Worm (Caenorhabditis elegans) whole organism, L1 larva: ENCODE measurements around the gene C03A7.13.

Experiments used
- C34B4.2 ChIP-seq: sonication (generic microtip); optimal IDR thresholded peaks from 2 replicates; lab custom pipeline; 2017; ENCODE audit warnings: mild to moderate bottlenecking, missing genetic modification characterization, missing compliant biosample characterization
- Y116A8C.19 ChIP-seq: sonication (generic microtip); optimal IDR thresholded peaks from 2 replicates; lab custom pipeline; 2016; ENCODE audit warnings: missing compliant biosample characterization, missing genetic modification characterization, borderline replicate concordance
- alr-1 ChIP-seq: fragments of 200-800 bp; sonication (Bioruptor generic); optimal IDR thresholded peaks from 2 replicates; lab custom pipeline; 2018; ENCODE audit warnings: borderline replicate concordance, mild to moderate bottlenecking, missing genetic modification characterization, missing compliant biosample characterization
- aly-2 ChIP-seq: fragments of 150-350 bp; optimal IDR thresholded peaks from 2 replicates; lab custom pipeline; 2014; ENCODE audit warnings: missing biosample characterization, missing genetic modification characterization
- blmp-1 ChIP-seq: fragments of 150-350 bp; optimal IDR thresholded peaks from 2 replicates; lab custom pipeline; 2014; ENCODE audit warnings: missing biosample characterization, missing genetic modification characterization
- ceh-63 ChIP-seq: fragments of 200-800 bp; sonication (Bioruptor generic); optimal IDR thresholded peaks from 2 replicates; lab custom pipeline; 2018; ENCODE audit warnings: mild to moderate bottlenecking, missing genetic modification characterization, missing compliant biosample characterization
- ceh-88 ChIP-seq: fragments of 200-800 bp; sonication (Bioruptor generic); IDR thresholded peaks from 2 replicates; pipeline ENCODE4 v1.3.6; 2022; ENCODE audit warnings: missing genetic modification characterization, missing compliant biosample characterization
- ceh-90 ChIP-seq: sonication (generic microtip); optimal IDR thresholded peaks from 2 replicates; lab custom pipeline; 2016; ENCODE audit warnings: missing genetic modification characterization, missing compliant biosample characterization
- dpl-1 ChIP-seq, 3 experiments: fragments of 150-350 bp in 2 of 3; sonication (generic microtip) in 1 of 3; optimal IDR thresholded peaks; 2 replicates each; lab custom pipeline; 2014 to 2017; ENCODE audit warnings: missing biosample characterization in 3 of 3, missing genetic modification characterization in 3 of 3, missing genetic modification reagents in 3 of 3
- dsc-1 ChIP-seq: sonication (generic microtip); optimal IDR thresholded peaks from 2 replicates; lab custom pipeline; 2016; ENCODE audit warnings: mild to moderate bottlenecking, missing genetic modification characterization, missing compliant biosample characterization
- efl-1 ChIP-seq, 4 experiments: fragments of 150-350 bp; optimal IDR thresholded peaks in 3 of 4; peaks in 1 of 4; 1 replicate in 1 of 4; 2 replicates in 3 of 4; lab custom pipeline; 2014; ENCODE audit warnings: missing biosample characterization in 2 of 4, missing genetic modification characterization in 2 of 4, missing genetic modification reagents in 2 of 4
- efl-3 ChIP-seq: fragments of 200-800 bp; sonication (Bioruptor generic); optimal IDR thresholded peaks from 2 replicates; lab custom pipeline; 2018; ENCODE audit warnings: mild to moderate bottlenecking, missing genetic modification characterization, missing compliant biosample characterization
- egl-13 ChIP-seq: sonication (generic microtip); optimal IDR thresholded peaks from 2 replicates; lab custom pipeline; 2016; ENCODE audit warnings: missing genotype, missing genetic modification reagents, missing genetic modification characterization, missing compliant biosample characterization
- elt-2 ChIP-seq: sonication (generic microtip); optimal IDR thresholded peaks from 2 replicates; lab custom pipeline; 2016; ENCODE audit warnings: missing genetic modification characterization, mild to moderate bottlenecking, inconsistent platforms, missing compliant biosample characterization, missing genetic modification reagents
- ets-5 ChIP-seq: fragments of 200-800 bp; sonication (Bioruptor generic); IDR thresholded peaks from 2 replicates; pipeline ENCODE4 v1.3.6; 2022; ENCODE audit warnings: missing genetic modification characterization, missing compliant biosample characterization
- fkh-10 ChIP-seq: sonication (generic microtip); optimal IDR thresholded peaks from 2 replicates; lab custom pipeline; 2017; ENCODE audit warnings: missing biosample characterization, missing genetic modification reagents, missing genetic modification characterization
- fkh-8 ChIP-seq: sonication (generic microtip); optimal IDR thresholded peaks from 2 replicates; lab custom pipeline; 2016; ENCODE audit warnings: mild to moderate bottlenecking, missing genetic modification characterization, missing compliant biosample characterization
- isw-1 ChIP-seq: fragments of 200-800 bp; sonication (Bioruptor generic); IDR thresholded peaks from 2 replicates; pipeline ENCODE4 v1.3.6; 2022; ENCODE audit warnings: missing genetic modification characterization, missing compliant biosample characterization
- jun-1 ChIP-seq: fragments of 150-350 bp; optimal IDR thresholded peaks from 2 replicates; lab custom pipeline; 2014; ENCODE audit warnings: missing biosample characterization, missing genetic modification reagents, missing genetic modification characterization
- lin-13 ChIP-seq: fragments of 150-350 bp; optimal IDR thresholded peaks from 2 replicates; lab custom pipeline; 2014; ENCODE audit warnings: missing biosample characterization, missing genetic modification reagents, missing genetic modification characterization
- lin-15B ChIP-seq: fragments of 150-350 bp; sonication (generic microtip); optimal IDR thresholded peaks from 3 replicates; lab custom pipeline; 2014; ENCODE audit warnings: missing biosample characterization, missing genetic modification characterization
- lin-39 ChIP-seq: fragments of 150-350 bp; optimal IDR thresholded peaks from 2 replicates; lab custom pipeline; 2014; ENCODE audit warnings: missing biosample characterization, missing genetic modification reagents, missing genetic modification characterization
- lsy-2 ChIP-seq, 2 experiments: fragments of 150-350 bp; optimal IDR thresholded peaks; 2 replicates each; lab custom pipeline; 2014; ENCODE audit warnings: missing biosample characterization in 2 of 2, missing genetic modification characterization in 2 of 2
- mdl-1 ChIP-seq, 2 experiments: fragments of 150-350 bp; optimal IDR thresholded peaks; 2 replicates each; lab custom pipeline; 2014 to 2017; ENCODE audit warnings: missing biosample characterization in 2 of 2, missing genetic modification characterization in 2 of 2, inconsistent platforms in 1 of 2
- mep-1 ChIP-seq: fragments of 150-350 bp; optimal IDR thresholded peaks from 2 replicates; lab custom pipeline; 2014; ENCODE audit warnings: missing biosample characterization, missing genetic modification characterization
- nhr-12 ChIP-seq: sonication (generic microtip); optimal IDR thresholded peaks from 2 replicates; lab custom pipeline; 2017; ENCODE audit warnings: missing biosample characterization, missing genetic modification characterization
- nhr-20 ChIP-seq: sonication (generic microtip); optimal IDR thresholded peaks from 2 replicates; lab custom pipeline; 2016; ENCODE audit warnings: mild to moderate bottlenecking, missing genetic modification characterization, missing compliant biosample characterization
- nhr-237 ChIP-seq: fragments of 150-350 bp; optimal IDR thresholded peaks from 2 replicates; lab custom pipeline; 2014; ENCODE audit warnings: missing biosample characterization, missing genetic modification characterization
- nhr-47 ChIP-seq: sonication (generic microtip); optimal IDR thresholded peaks from 2 replicates; lab custom pipeline; 2016; ENCODE audit warnings: mild to moderate bottlenecking, missing genetic modification characterization, moderate library complexity, missing compliant biosample characterization
- nhr-71 ChIP-seq: sonication (generic microtip); optimal IDR thresholded peaks from 2 replicates; lab custom pipeline; 2016; ENCODE audit warnings: mild to moderate bottlenecking, missing genetic modification characterization, moderate library complexity, missing compliant biosample characterization
- nhr-76 ChIP-seq: sonication (generic microtip); optimal IDR thresholded peaks from 2 replicates; lab custom pipeline; 2017; ENCODE audit warnings: missing biosample characterization, missing genetic modification characterization
- nhr-77 ChIP-seq: fragments of 150-350 bp; optimal IDR thresholded peaks from 2 replicates; lab custom pipeline; 2014; ENCODE audit warnings: missing biosample characterization, missing genetic modification characterization
- nhr-84 ChIP-seq: sonication (generic microtip); optimal IDR thresholded peaks from 2 replicates; lab custom pipeline; 2017; ENCODE audit warnings: missing biosample characterization, missing genetic modification characterization
- nhr-85 ChIP-seq: sonication (generic microtip); peaks from one replicate; lab custom pipeline; 2016; ENCODE audit warnings: missing genetic modification characterization, inconsistent platforms, missing compliant biosample characterization
- pax-3 ChIP-seq: fragments of 200-800 bp; sonication (Bioruptor generic); optimal IDR thresholded peaks from 2 replicates; lab custom pipeline; 2018; ENCODE audit warnings: mild to moderate bottlenecking, missing genetic modification characterization, moderate library complexity, missing compliant biosample characterization
- pqm-1 ChIP-seq: sonication (generic microtip); optimal IDR thresholded peaks from 3 replicates; lab custom pipeline; 2017; ENCODE audit warnings: missing biosample characterization, missing genetic modification characterization
- rnt-1 ChIP-seq: sonication (generic microtip); optimal IDR thresholded peaks from 2 replicates; lab custom pipeline; 2016; ENCODE audit warnings: mild to moderate bottlenecking, missing genetic modification characterization, moderate library complexity, missing compliant biosample characterization
- skn-1 ChIP-seq: fragments of 150-350 bp; optimal IDR thresholded peaks from 2 replicates; lab custom pipeline; 2014; ENCODE audit warnings: missing biosample characterization, missing genetic modification characterization
- snpc-4 ChIP-seq: fragments of 150-350 bp; optimal IDR thresholded peaks from 2 replicates; lab custom pipeline; 2014; ENCODE audit warnings: missing biosample characterization, missing genetic modification characterization
- sox-4 ChIP-seq: sonication (generic microtip); optimal IDR thresholded peaks from 2 replicates; lab custom pipeline; 2016; ENCODE audit warnings: missing genetic modification characterization, missing compliant biosample characterization
- sptf-1 ChIP-seq: fragments of 150-350 bp; optimal IDR thresholded peaks from 2 replicates; lab custom pipeline; 2014; ENCODE audit warnings: missing biosample characterization, missing genetic modification characterization
- swsn-7 ChIP-seq: sonication (generic microtip); optimal IDR thresholded peaks from 2 replicates; lab custom pipeline; 2016; ENCODE audit warnings: missing genetic modification characterization, missing compliant biosample characterization
- tlp-1 ChIP-seq: fragments of 150-350 bp; optimal IDR thresholded peaks from 2 replicates; lab custom pipeline; 2014; ENCODE audit warnings: missing biosample characterization, missing genetic modification characterization
- unc-130 ChIP-seq: fragments of 150-350 bp; optimal IDR thresholded peaks from 2 replicates; lab custom pipeline; 2017; ENCODE audit warnings: missing biosample characterization, missing genetic modification characterization, inconsistent platforms
- unc-30 ChIP-seq: sonication (generic microtip); optimal IDR thresholded peaks from 2 replicates; lab custom pipeline; 2017; ENCODE audit warnings: missing biosample characterization, missing genetic modification characterization
- unc-86 ChIP-seq: sonication (generic microtip); optimal IDR thresholded peaks from 2 replicates; lab custom pipeline; 2016; ENCODE audit warnings: missing genetic modification characterization, missing compliant biosample characterization
- unc-98 ChIP-seq: fragments of 200-800 bp; sonication (Bioruptor generic); IDR thresholded peaks from 2 replicates; pipeline ENCODE4 v1.3.6; 2022; ENCODE audit warnings: missing genetic modification characterization, missing compliant biosample characterization
- vab-15 ChIP-seq: sonication (generic microtip); optimal IDR thresholded peaks from 2 replicates; lab custom pipeline; 2017; ENCODE audit warnings: missing genotype, mild to moderate bottlenecking, missing genetic modification characterization, missing compliant biosample characterization
- xbp-1 ChIP-seq: sonication (generic microtip); optimal IDR thresholded peaks from 2 replicates; lab custom pipeline; 2016; ENCODE audit warnings: missing genetic modification characterization, missing compliant biosample characterization
- zag-1 ChIP-seq: fragments of 150-350 bp; optimal IDR thresholded peaks from 2 replicates; lab custom pipeline; 2014; ENCODE audit warnings: missing biosample characterization, missing genetic modification characterization

C03A7.13 gene

ce11 chrV:5223044-5223443 lies 30.7 kb upstream of the C03A7.13 start, which contains the start of gene Y49G5B.1:
Y49G5B.1 (plus strand) TSS chrV:5223367.
- TF ChIP-seq unc-30 (tag; lab: Kevin White, UChicago): no peak
- no peak for TF ChIP-seq lin-15B (tag; lab: Kevin White, UChicago)
- no peak for TF ChIP-seq sptf-1 (tag; lab: Kevin White, UChicago)
- no peak for TF ChIP-seq efl-3 (GFP tag; lab: Kevin White, UChicago)
- TF ChIP-seq nhr-84: no peak
- TF ChIP-seq sox-4 (tag; lab: Kevin White, UChicago): no peak
- no peak for TF ChIP-seq Y116A8C.19
- TF ChIP-seq nhr-20 (tag; lab: Kevin White, UChicago): no peak
- no peak for TF ChIP-seq snpc-4 (tag; lab: Kevin White, UChicago)

ce11 chrV:5213674-5214073 lies 21.3 kb upstream of the C03A7.13 start:
- TF ChIP-seq lsy-2 (tag; optimal IDR thresholded peaks at IDR 0.05; lab: Kevin White, UChicago) (no peak), alr-1 (tag; lab: Kevin White, UChicago) (no peak), lin-39 (no peak), swsn-7 (tag; lab: Kevin White, UChicago) (no peak), dpl-1 (GFP tag; optimal IDR thresholded peaks at IDR 0.05; lab: Kevin White, UChicago) (no peak), aly-2 (no peak), elt-2 (tag; lab: Kevin White, UChicago) (no peak), fkh-8 (no peak), unc-130 (tag; lab: Kevin White, UChicago) (no peak), efl-1 (optimal IDR thresholded peaks at IDR 0.05; lab: Kevin White, UChicago) (no peak), efl-1 (GFP tag; optimal IDR thresholded peaks at IDR 0.05 in 1 of 2; lab: Kevin White, UChicago) (peak in 1 of 2 experiments; percentile 16), nhr-76 (tag; lab: Kevin White, UChicago) (no peak), nhr-85 (peak; percentile 27), tlp-1 (no peak), C34B4.2 (tag; lab: Kevin White, UChicago) (no peak), isw-1 (no peak), unc-98 (GFP tag; lab: Robert Waterston, UW) (no peak), jun-1 (tag; lab: Kevin White, UChicago) (no peak)

- no peak for TF ChIP-seq nhr-12 (tag; lab: Kevin White, UChicago)
- peak; percentile 13 for TF ChIP-seq isw-1
- TF ChIP-seq fkh-8: no peak
- no peak for TF ChIP-seq ceh-88 (GFP tag; lab: Robert Waterston, UW)
- peak; percentile 70 for TF ChIP-seq mep-1 (tag; lab: Kevin White, UChicago)
- no peak for TF ChIP-seq ets-5 (GFP tag; lab: Robert Waterston, UW)
- TF ChIP-seq ceh-63 (GFP tag; lab: Kevin White, UChicago): no peak
- TF ChIP-seq lin-15B (tag; lab: Kevin White, UChicago): peak; percentile 49
- no peak for TF ChIP-seq fkh-10 (GFP tag; lab: Kevin White, UChicago)
- TF ChIP-seq sox-4 (tag; lab: Kevin White, UChicago): no peak
- TF ChIP-seq egl-13 (tag; lab: Kevin White, UChicago): no peak
- peak; percentile 85 for TF ChIP-seq nhr-47
- peak; percentile 96 to 98 (median 98) for TF ChIP-seq dpl-1 (GFP tag; optimal IDR thresholded peaks at IDR 0.05; lab: Kevin White, UChicago)
- no peak for TF ChIP-seq mdl-1 (tag; optimal IDR thresholded peaks at IDR 0.05; lab: Kevin White, UChicago)
- TF ChIP-seq pqm-1: no peak
- peak; percentile 38 for TF ChIP-seq lin-13 (GFP tag; lab: Kevin White, UChicago)
- TF ChIP-seq rnt-1 (tag; lab: Kevin White, UChicago): peak; percentile 66
- TF ChIP-seq nhr-237 (tag; lab: Kevin White, UChicago): no peak
- no peak for TF ChIP-seq nhr-77 (tag; lab: Kevin White, UChicago)
- no peak for TF ChIP-seq vab-15 (tag; lab: Kevin White, UChicago)
- peak; percentile 87 for TF ChIP-seq nhr-71 (tag; lab: Kevin White, UChicago)
- peak; percentile 15 for TF ChIP-seq blmp-1
- peak; percentile 60 for TF ChIP-seq skn-1 (tag; lab: Kevin White, UChicago)
- 0 out of 2 replicates have a peak, but pooled peaks have one; percentile 7 for TF ChIP-seq unc-98 (GFP tag; lab: Robert Waterston, UW)
- peak; percentile 39 for TF ChIP-seq snpc-4 (tag; lab: Kevin White, UChicago)
- TF ChIP-seq xbp-1: peak; percentile 65
- TF ChIP-seq alr-1 (tag; lab: Kevin White, UChicago): no peak
- no peak for TF ChIP-seq ceh-90 (tag; lab: Kevin White, UChicago)
- TF ChIP-seq zag-1: no peak
- no peak for TF ChIP-seq pax-3 (tag; lab: Kevin White, UChicago)
- TF ChIP-seq dsc-1 (tag; lab: Kevin White, UChicago): peak; percentile 75
- TF ChIP-seq unc-86: peak; percentile 65
Measured at ce11 chrV:5204127-5204526, 11.8 kb upstream of the C03A7.13 start, which contains the start of gene ttc-37. ttc-37 (plus strand) TSS chrV:5204475.
